Fruit fly (Drosophila melanogaster) whole organism, embryonic: Measurements from ENCODE around the gene CG10348.

Source experiments
- CG15073 ChIP-seq: fragments of 200-800 bp; sonication (Bioruptor generic); optimal IDR thresholded peaks from 2 replicates; lab custom pipeline; 2016; ENCODE audit warnings: missing biosample characterization, missing genetic modification characterization
- CG16815 ChIP-seq: fragments of 200-800 bp; sonication (Bioruptor generic); optimal IDR thresholded peaks from 3 replicates; lab custom pipeline; 2017; ENCODE audit warnings: missing biosample characterization, mild to moderate bottlenecking, missing genetic modification characterization
- CG7987 ChIP-seq: fragments of 200-800 bp; sonication (Bioruptor generic); optimal IDR thresholded peaks from 2 replicates; lab custom pipeline; 2018; ENCODE audit warnings: missing biosample characterization, mild to moderate bottlenecking, missing genetic modification characterization, moderate library complexity
- D19B ChIP-seq: fragments of 200-800 bp; sonication (Bioruptor generic); optimal IDR thresholded peaks from 2 replicates; lab custom pipeline; 2017; ENCODE audit warnings: missing biosample characterization, mild to moderate bottlenecking, missing genetic modification characterization
- HLH4C ChIP-seq: fragments of 200-800 bp; sonication (Bioruptor generic); IDR thresholded peaks from 3 replicates; pipeline ENCODE4 v1.3.6; 2022; ENCODE audit warnings: missing biosample characterization, missing genetic modification characterization; ENCODE audit not compliant: partially characterized antibody
- Pdp1 ChIP-seq, 2 experiments: fragments of 200-800 bp; sonication (Bioruptor generic); optimal IDR thresholded peaks; 3 replicates each; lab custom pipeline; 2016; ENCODE audit warnings: missing biosample characterization in 2 of 2, missing genetic modification characterization in 2 of 2, mild to moderate bottlenecking in 1 of 2, moderate library complexity in 1 of 2
- cas ChIP-seq: fragments of 200-800 bp; sonication (Bioruptor generic); IDR thresholded peaks from 2 replicates; pipeline ENCODE4 v1.3.6; 2022; ENCODE audit warnings: missing biosample characterization, missing genetic modification characterization
- crol ChIP-seq: fragments of 200-800 bp; sonication (Bioruptor generic); IDR thresholded peaks from 2 replicates; pipeline ENCODE4 v1.3.6; 2022; ENCODE audit warnings: missing biosample characterization, missing genetic modification characterization
- fru ChIP-seq: fragments of >200 bp; optimal IDR thresholded peaks from 2 replicates; lab custom pipeline; 2017
- otp ChIP-seq: fragments of 200-800 bp; sonication (Bioruptor generic); IDR thresholded peaks from 3 replicates; pipeline ENCODE4, ENCODE4 v1.3.6; 2022; ENCODE audit warnings: missing biosample characterization, missing genetic modification characterization
- pum ChIP-seq: fragments of 200-800 bp; sonication (Bioruptor generic); optimal IDR thresholded peaks from 2 replicates; lab custom pipeline; 2016; ENCODE audit warnings: missing biosample characterization, missing genetic modification characterization
- sim ChIP-seq: fragments of 200-800 bp; sonication (Bioruptor generic); IDR thresholded peaks from 2 replicates; pipeline ENCODE4 v1.3.6; 2022; ENCODE audit warnings: missing biosample characterization, missing genetic modification characterization
- slp2 ChIP-seq: fragments of 200-800 bp; sonication (Bioruptor generic); optimal IDR thresholded peaks from 2 replicates; lab custom pipeline; 2016; ENCODE audit warnings: missing biosample characterization, missing genetic modification characterization
- zfh2 ChIP-seq: fragments of 200-800 bp; sonication (Bioruptor generic); optimal IDR thresholded peaks from 2 replicates; lab custom pipeline; 2016; ENCODE audit warnings: missing biosample characterization, missing genetic modification characterization

DNA sequence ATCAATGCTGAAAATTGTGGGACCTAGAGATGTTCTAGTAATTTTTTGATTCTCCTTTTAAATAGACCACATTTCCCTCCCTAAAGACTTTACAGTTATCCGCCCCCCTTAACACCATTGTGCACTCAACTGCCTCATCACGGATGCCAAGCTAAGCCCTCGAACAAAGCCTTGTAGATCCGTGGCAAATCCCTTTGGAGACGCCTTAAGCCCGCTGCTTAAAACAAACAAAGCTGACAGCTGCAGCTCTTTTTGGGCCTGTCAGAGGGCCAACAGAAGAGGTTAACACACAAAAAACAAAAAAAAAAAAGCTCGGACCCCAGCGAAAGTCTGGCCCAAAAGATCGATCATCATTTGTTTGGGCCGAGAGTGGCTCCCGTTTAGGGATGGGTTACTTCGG, 35.5 kb upstream of the CG10348 start:
- TF ChIP-seq CG16815 (GFP tag; lab: Kevin White, UChicago) (no peak), D19B (GFP tag; lab: Kevin White, UChicago) (no peak), Pdp1 (GFP tag; optimal IDR thresholded peaks at IDR 0.05; lab: Kevin White, UChicago) (no peak), HLH4C (GFP tag; lab: Robert Waterston, UW) (no peak), sim (GFP tag; lab: Robert Waterston, UW) (no peak), crol (no peak), cas (GFP tag; lab: Robert Waterston, UW) (no peak), zfh2 (GFP tag; lab: Kevin White, UChicago) (no peak), pum (no peak), otp (GFP tag; lab: Robert Waterston, UW) (no peak), CG15073 (GFP tag; lab: Kevin White, UChicago) (no peak), fru (no peak), slp2 (GFP tag; lab: Kevin White, UChicago) (no peak), CG7987 (GFP tag; lab: Kevin White, UChicago) (no peak)
